Fruit fly (Drosophila melanogaster) whole organism, embryonic: ENCODE results near the gene Ptp36E.
A peak's percentile ranks its signal among the peaks of the same experiment; 100 is the strongest.

Experiments used
- Ada2b ChIP-seq: fragments of 200-800 bp; sonication (Bioruptor generic); IDR thresholded peaks from 2 replicates; pipeline ENCODE4 v1.3.6; 2022; ENCODE audit warnings: missing biosample characterization, missing genetic modification characterization
- CG1529 ChIP-seq: fragments of 200-800 bp; sonication (Bioruptor generic); optimal IDR thresholded peaks from 3 replicates; lab custom pipeline; 2018; ENCODE audit warnings: missing biosample characterization, missing genetic modification characterization
- CG31224 ChIP-seq: fragments of 200-800 bp; sonication (Bioruptor generic); IDR thresholded peaks from 2 replicates; pipeline ENCODE4 v1.3.6; 2022; ENCODE audit warnings: missing biosample characterization, missing genetic modification characterization
- CG4404 ChIP-seq: fragments of 200-800 bp; sonication (Bioruptor generic); IDR thresholded peaks from 2 replicates; pipeline ENCODE4 v1.3.6; 2022; ENCODE audit warnings: missing biosample characterization, missing genetic modification characterization
- CG8478 ChIP-seq: fragments of >200 bp; optimal IDR thresholded peaks from 2 replicates; lab custom pipeline; 2018
- CTCF ChIP-seq: fragments of 200-800 bp; sonication (Bioruptor generic); optimal IDR thresholded peaks from 2 replicates; lab custom pipeline; 2017; ENCODE audit warnings: missing biosample characterization, mild to moderate bottlenecking, missing genetic modification characterization, moderate library complexity
- Dll ChIP-seq: fragments of 200-800 bp; sonication (Bioruptor generic); IDR thresholded peaks from 4 replicates; pipeline ENCODE4 v1.3.6; 2022; ENCODE audit warnings: missing biosample characterization, missing genetic modification characterization; ENCODE audit not compliant: partially characterized antibody
- dati ChIP-seq: fragments of 200-800 bp; sonication (Bioruptor generic); IDR thresholded peaks from 2 replicates; pipeline ENCODE4 v1.3.6; 2022; ENCODE audit warnings: missing biosample characterization, missing genetic modification characterization
- luna ChIP-seq: fragments of 200-800 bp; sonication (Bioruptor generic); optimal IDR thresholded peaks from 2 replicates; lab custom pipeline; 2016; ENCODE audit warnings: missing biosample characterization, missing genetic modification characterization
- nerfin-1 ChIP-seq: fragments of 200-800 bp; sonication (Bioruptor generic); optimal IDR thresholded peaks from 3 replicates; lab custom pipeline; 2019; ENCODE audit warnings: missing biosample characterization, mild to moderate bottlenecking, missing genetic modification characterization, moderate library complexity
- slou ChIP-seq: fragments of 200-800 bp; sonication (Bioruptor generic); optimal IDR thresholded peaks from 3 replicates; lab custom pipeline; 2016; ENCODE audit warnings: missing biosample characterization, missing genetic modification characterization
- wor ChIP-seq: fragments of 200-800 bp; sonication (Bioruptor generic); IDR thresholded peaks from 2 replicates; pipeline ENCODE4 v1.3.6; 2022; ENCODE audit warnings: missing biosample characterization, missing genetic modification characterization

dm6 chr2L:18152172-18152639 lies 32.6 kb downstream of the Ptp36E start, which contains the start of gene Socs36E:
- TF ChIP-seq dati (GFP tag; lab: Robert Waterston, UW) (no peak), CTCF (GFP tag; lab: Kevin White, UChicago) (peak; percentile 81), nerfin-1 (no peak), CG31224 (GFP tag; lab: Robert Waterston, UW) (no peak), wor (no peak), Dll (peak; percentile 32; the same call in 2 of the 4 replicates), luna (GFP tag; lab: Kevin White, UChicago) (no peak), slou (GFP tag; lab: Kevin White, UChicago) (no peak), CG4404 (GFP tag; lab: Robert Waterston, UW) (no peak), Ada2b (GFP tag; lab: Robert Waterston, UW) (no peak), CG1529 (GFP tag; lab: Kevin White, UChicago) (no peak), CG8478 (peak; percentile 81)
